Fruit fly (Drosophila melanogaster): Measurements from ENCODE around the gene Tom40.

dm6 chrX:7717832-7718231 lies 18.9 kb upstream of the Tom40 start, which contains the start of gene CG15478:
- TF ChIP-seq CG4496 (GFP tag; IDR thresholded peaks at IDR 0.05) = no peak
- TF ChIP-seq D1 (tag; optimal IDR thresholded peaks at IDR 0.05) = no peak
- no peak for TF ChIP-seq CG32121 (GFP tag; IDR thresholded peaks at IDR 0.05)
- TF ChIP-seq CG10348 (GFP tag; IDR thresholded peaks at IDR 0.05) = no peak
- TF ChIP-seq CG13204 (GFP tag; optimal IDR thresholded peaks at IDR 0.05) = no peak
